Fruit fly (Drosophila melanogaster) whole organism, embryonic: ENCODE data around the gene TotZ.

Experiments
- BEAF-32 ChIP-seq: fragments of 200-800 bp; sonication (Bioruptor generic); optimal IDR thresholded peaks from 3 replicates; lab custom pipeline; 2017; ENCODE audit warnings: missing biosample characterization, missing genetic modification characterization, mild to moderate bottlenecking, moderate library complexity, missing genetic modification reagents
- Bgb ChIP-seq: fragments of 200-800 bp; sonication (Bioruptor generic); IDR thresholded peaks from 2 replicates; pipeline ENCODE4 v1.3.6; 2022; ENCODE audit warnings: missing biosample characterization, missing genetic modification characterization; ENCODE audit not compliant: partially characterized antibody
- CG10147 ChIP-seq: fragments of 200-800 bp; sonication (Bioruptor generic); optimal IDR thresholded peaks from 2 replicates; lab custom pipeline; 2019; ENCODE audit warnings: missing biosample characterization, mild to moderate bottlenecking, missing genetic modification characterization, moderate library complexity
- CG10274 ChIP-seq: fragments of 200-800 bp; sonication (Bioruptor generic); optimal IDR thresholded peaks from 3 replicates; lab custom pipeline; 2017; ENCODE audit warnings: missing biosample characterization, mild to moderate bottlenecking, missing genetic modification characterization
- CG13287 ChIP-seq: fragments of 200-800 bp; sonication (Bioruptor generic); IDR thresholded peaks from 2 replicates; pipeline ENCODE4 v1.3.6; 2022; ENCODE audit warnings: missing biosample characterization, missing genetic modification characterization; ENCODE audit not compliant: partially characterized antibody
- CG16813 ChIP-seq: fragments of 200-800 bp; sonication (Bioruptor generic); IDR thresholded peaks from 3 replicates; pipeline ENCODE4 v1.3.6; 2022; ENCODE audit warnings: missing biosample characterization, missing genetic modification characterization; ENCODE audit not compliant: partially characterized antibody
- CG1792 ChIP-seq: fragments of 200-800 bp; sonication (Bioruptor generic); optimal IDR thresholded peaks from 2 replicates; lab custom pipeline; 2016; ENCODE audit warnings: missing biosample characterization, missing genetic modification characterization
- CG2199 ChIP-seq: fragments of 200-800 bp; sonication (Bioruptor generic); IDR thresholded peaks from 3 replicates; pipeline ENCODE4 v1.3.6; 2022; ENCODE audit warnings: missing biosample characterization, missing genetic modification characterization
- CG33213 ChIP-seq: fragments of 200-800 bp; sonication (Bioruptor generic); optimal IDR thresholded peaks from 3 replicates; lab custom pipeline; 2016; ENCODE audit warnings: missing biosample characterization, missing genetic modification characterization
- CG3847 ChIP-seq: fragments of 200-800 bp; sonication (Bioruptor generic); IDR thresholded peaks from 2 replicates; pipeline ENCODE4 v1.3.6; 2022; ENCODE audit warnings: missing biosample characterization, missing genetic modification characterization
- CG42726 ChIP-seq: fragments of 200-800 bp; sonication (Bioruptor generic); IDR thresholded peaks from 2 replicates; pipeline ENCODE4 v1.3.6; 2022; ENCODE audit warnings: missing biosample characterization, missing genetic modification characterization; ENCODE audit not compliant: partially characterized antibody
- CG4854 ChIP-seq: fragments of 200-800 bp; sonication (Bioruptor generic); optimal IDR thresholded peaks from 2 replicates; lab custom pipeline; 2016; ENCODE audit warnings: missing biosample characterization, missing genetic modification characterization, inconsistent platforms
- CG5180 ChIP-seq: fragments of 200-800 bp; sonication (Bioruptor generic); optimal IDR thresholded peaks from 3 replicates; lab custom pipeline; 2017; ENCODE audit warnings: missing biosample characterization, missing genetic modification characterization, mild to moderate bottlenecking, moderate library complexity, missing genetic modification reagents
- CG8388 ChIP-seq: fragments of 200-800 bp; sonication (Bioruptor generic); optimal IDR thresholded peaks from 2 replicates; lab custom pipeline; 2019; ENCODE audit warnings: missing biosample characterization, mild to moderate bottlenecking, missing genetic modification characterization, moderate library complexity
- CG9797 ChIP-seq: fragments of 200-800 bp; sonication (Bioruptor generic); optimal IDR thresholded peaks from 3 replicates; lab custom pipeline; 2018; ENCODE audit warnings: missing biosample characterization, mild to moderate bottlenecking, missing genetic modification characterization
- Dip2 ChIP-seq: fragments of 200-800 bp; sonication (Bioruptor generic); IDR thresholded peaks from 2 replicates; pipeline ENCODE4 v1.3.6; 2022; ENCODE audit warnings: missing biosample characterization, missing genetic modification characterization
- Doc3 ChIP-seq: fragments of 200-800 bp; sonication (Bioruptor generic); IDR thresholded peaks from 3 replicates; pipeline ENCODE4 v1.3.6; 2022; ENCODE audit warnings: missing biosample characterization, missing genetic modification characterization; ENCODE audit not compliant: partially characterized antibody
- E2f2 ChIP-seq: fragments of 200-800 bp; sonication (Bioruptor generic); IDR thresholded peaks from 2 replicates; pipeline ENCODE4 v1.3.6; 2022; ENCODE audit warnings: missing biosample characterization, missing genetic modification characterization
- HLH3B ChIP-seq: fragments of 200-800 bp; sonication (Bioruptor generic); IDR thresholded peaks from 2 replicates; pipeline ENCODE4 v1.3.6; 2022; ENCODE audit warnings: missing biosample characterization, missing genetic modification characterization
- HLH54F ChIP-seq: fragments of 200-800 bp; sonication (Bioruptor generic); optimal IDR thresholded peaks from 3 replicates; lab custom pipeline; 2016; ENCODE audit warnings: missing biosample characterization, missing genetic modification characterization
- Hmr ChIP-seq: fragments of 200-800 bp; sonication (Bioruptor generic); optimal IDR thresholded peaks from 3 replicates; lab custom pipeline; 2017; ENCODE audit warnings: mild to moderate bottlenecking, missing biosample characterization, missing genetic modification reagents, missing genetic modification characterization
- Med ChIP-seq: fragments of 200-800 bp; sonication (Bioruptor generic); peaks from one replicate; lab custom pipeline; 2016; ENCODE audit warnings: missing biosample characterization, missing genetic modification characterization, mild to moderate bottlenecking, inconsistent platforms, moderate library complexity
- TFAM ChIP-seq: fragments of 200-800 bp; sonication (Bioruptor generic); optimal IDR thresholded peaks from 2 replicates; lab custom pipeline; 2017; ENCODE audit warnings: missing biosample characterization, missing genetic modification characterization, inconsistent platforms
- Taf1 ChIP-seq: fragments of 200-800 bp; sonication (Bioruptor generic); IDR thresholded peaks from 2 replicates; pipeline ENCODE4 v1.3.6; 2022; ENCODE audit warnings: missing biosample characterization, missing genetic modification characterization
- Tbp ChIP-seq: fragments of >200 bp; optimal IDR thresholded peaks from 2 replicates; lab custom pipeline; 2018; ENCODE audit warnings: missing biosample characterization, missing genetic modification characterization
- abd-A ChIP-seq: fragments of 200-800 bp; sonication (Bioruptor generic); optimal IDR thresholded peaks from 3 replicates; lab custom pipeline; 2019; ENCODE audit warnings: missing biosample characterization, mild to moderate bottlenecking, missing genetic modification characterization, moderate library complexity
- amos ChIP-seq: fragments of 200-800 bp; sonication (Bioruptor generic); IDR thresholded peaks from 2 replicates; pipeline ENCODE4 v1.3.6; 2022; ENCODE audit warnings: missing biosample characterization, missing genetic modification characterization; ENCODE audit not compliant: partially characterized antibody
- ase ChIP-seq: fragments of 200-800 bp; sonication (Bioruptor generic); IDR thresholded peaks from 3 replicates; pipeline ENCODE4 v1.3.6; 2022; ENCODE audit warnings: missing biosample characterization, missing genetic modification characterization
- ash1 ChIP-seq: fragments of 200-800 bp; sonication (Bioruptor generic); optimal IDR thresholded peaks from 2 replicates; lab custom pipeline; 2018; ENCODE audit warnings: missing biosample characterization, mild to moderate bottlenecking, missing genetic modification characterization
- az2 ChIP-seq: fragments of 200-800 bp; sonication (Bioruptor generic); optimal IDR thresholded peaks from 3 replicates; lab custom pipeline; 2016; ENCODE audit warnings: missing biosample characterization, missing genetic modification characterization
- bbx ChIP-seq: fragments of 200-800 bp; sonication (Bioruptor generic); IDR thresholded peaks from 2 replicates; pipeline ENCODE4 v1.3.6; 2022; ENCODE audit warnings: missing biosample characterization, missing genetic modification characterization; ENCODE audit not compliant: partially characterized antibody
- bcd ChIP-seq: fragments of 200-800 bp; sonication (Bioruptor generic); optimal IDR thresholded peaks from 2 replicates; lab custom pipeline; 2017; ENCODE audit warnings: missing biosample characterization, mild to moderate bottlenecking, missing genetic modification characterization
- chinmo ChIP-seq: fragments of 200-800 bp; sonication (Bioruptor generic); IDR thresholded peaks from 4 replicates; pipeline ENCODE4 v1.3.6; 2022; ENCODE audit warnings: missing biosample characterization, missing genetic modification characterization; ENCODE audit not compliant: partially characterized antibody
- ci ChIP-seq: fragments of 200-800 bp; sonication (Bioruptor generic); IDR thresholded peaks from 3 replicates; pipeline ENCODE4 v1.3.6; 2022; ENCODE audit warnings: missing biosample characterization, missing genetic modification characterization
- crp ChIP-seq, 2 experiments: fragments of 200-800 bp; sonication (Bioruptor generic); optimal IDR thresholded peaks; 2 replicates in 1 of 2; 3 replicates in 1 of 2; lab custom pipeline; 2017; ENCODE audit warnings: missing biosample characterization in 2 of 2, missing genetic modification characterization in 2 of 2, mild to moderate bottlenecking in 1 of 2, moderate library complexity in 1 of 2
- dan ChIP-seq: fragments of 200-800 bp; sonication (Bioruptor generic); IDR thresholded peaks from 2 replicates; pipeline ENCODE4 v1.3.6; 2022; ENCODE audit warnings: missing biosample characterization, missing genetic modification characterization
- fd64A ChIP-seq: fragments of 200-800 bp; sonication (Bioruptor generic); optimal IDR thresholded peaks from 3 replicates; lab custom pipeline; 2018; ENCODE audit warnings: missing biosample characterization, mild to moderate bottlenecking, missing genetic modification characterization
- fd96Cb ChIP-seq: fragments of 200-800 bp; sonication (Bioruptor generic); optimal IDR thresholded peaks from 2 replicates; lab custom pipeline; 2018; ENCODE audit warnings: missing biosample characterization, mild to moderate bottlenecking, missing genetic modification characterization, moderate library complexity
- gem ChIP-seq: fragments of 200-800 bp; sonication (Bioruptor generic); optimal IDR thresholded peaks from 2 replicates; lab custom pipeline; 2019; ENCODE audit warnings: missing biosample characterization, mild to moderate bottlenecking, missing genetic modification characterization, moderate library complexity
- knrl ChIP-seq: fragments of 200-800 bp; sonication (Bioruptor generic); IDR thresholded peaks from 3 replicates; pipeline ENCODE4 v1.3.6; 2022; ENCODE audit warnings: missing biosample characterization, missing genetic modification characterization; ENCODE audit not compliant: partially characterized antibody
- maf-S ChIP-seq: fragments of 200-800 bp; sonication (Bioruptor generic); optimal IDR thresholded peaks from 2 replicates; lab custom pipeline; 2016; ENCODE audit warnings: missing biosample characterization, missing genetic modification characterization
- p53 ChIP-seq: fragments of 200-800 bp; sonication (Bioruptor generic); optimal IDR thresholded peaks from 2 replicates; lab custom pipeline; 2016; ENCODE audit warnings: missing biosample characterization, missing genetic modification characterization
- pho ChIP-seq: fragments of 200-800 bp; sonication (Bioruptor generic); optimal IDR thresholded peaks from 2 replicates; lab custom pipeline; 2016; ENCODE audit warnings: missing biosample characterization, missing genetic modification characterization
- sd ChIP-seq: fragments of 200-800 bp; sonication (Bioruptor generic); optimal IDR thresholded peaks from 3 replicates; lab custom pipeline; 2018; ENCODE audit warnings: missing biosample characterization, mild to moderate bottlenecking, missing genetic modification characterization, moderate library complexity
- shn ChIP-seq: fragments of 200-800 bp; sonication (Bioruptor generic); optimal IDR thresholded peaks from 3 replicates; lab custom pipeline; 2016; ENCODE audit warnings: missing biosample characterization, missing genetic modification characterization
- sima ChIP-seq: fragments of 200-800 bp; sonication (Bioruptor generic); optimal IDR thresholded peaks from 2 replicates; lab custom pipeline; 2016; ENCODE audit warnings: missing biosample characterization, missing genetic modification characterization
- slbo ChIP-seq: fragments of 200-800 bp; sonication (Bioruptor generic); IDR thresholded peaks from 2 replicates; pipeline ENCODE4 v1.3.6; 2022; ENCODE audit warnings: missing biosample characterization, missing genetic modification characterization
- so ChIP-seq: fragments of 200-800 bp; sonication (Bioruptor generic); IDR thresholded peaks from 3 replicates; pipeline ENCODE4 v1.3.6; 2022; ENCODE audit warnings: missing biosample characterization, missing genetic modification characterization
- sug ChIP-seq: fragments of 200-800 bp; optimal IDR thresholded peaks from 2 replicates; lab custom pipeline; 2019; ENCODE audit warnings: missing biosample characterization, mild to moderate bottlenecking, missing genetic modification characterization, moderate library complexity
- tap ChIP-seq: fragments of 200-800 bp; optimal IDR thresholded peaks from 3 replicates; lab custom pipeline; 2019; ENCODE audit warnings: missing biosample characterization, mild to moderate bottlenecking, missing genetic modification characterization, moderate library complexity

Gene TotZ

DNA sequence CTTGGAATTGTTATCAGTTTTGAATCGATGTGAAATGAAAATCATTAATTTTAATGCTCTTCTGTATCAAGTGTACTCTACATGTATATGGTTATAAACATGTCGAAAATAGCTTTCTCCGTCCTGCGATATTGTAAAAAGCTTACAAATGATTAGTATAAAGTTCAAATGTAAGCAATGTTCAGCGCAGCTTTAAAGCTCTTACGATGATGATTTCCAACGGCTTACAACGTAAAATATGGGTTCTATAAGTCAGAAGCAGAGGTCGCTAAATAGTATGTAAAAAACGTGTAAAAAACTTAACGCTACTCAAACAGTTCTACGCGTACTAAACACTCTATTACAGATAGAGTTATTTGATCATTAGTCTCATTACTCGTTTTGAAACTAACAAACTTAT is 31.1 kb downstream of the TotZ start (continued):
- TF ChIP-seq az2 (GFP tag; lab: Kevin White, UChicago) = no peak
- peak; percentile 7 for TF ChIP-seq maf-S (GFP tag; lab: Kevin White, UChicago)
- TF ChIP-seq CG5180 = no peak
- TF ChIP-seq CG42726 (GFP tag; lab: Robert Waterston, UW) = peak; percentile 84
- TF ChIP-seq bcd = peak; percentile 41
- peak; percentile 43 for TF ChIP-seq CG10147
- peak; percentile 89 for TF ChIP-seq Med (GFP tag; lab: Kevin White, UChicago)
- TF ChIP-seq ci (GFP tag; lab: Robert Waterston, UW) = no peak
- TF ChIP-seq Doc3 = no peak
- peak; percentile 63 for TF ChIP-seq bbx
- TF ChIP-seq HLH3B = no peak
- TF ChIP-seq TFAM (GFP tag; lab: Kevin White, UChicago) = no peak
- TF ChIP-seq Taf1 (GFP tag; lab: Robert Waterston, UW) = no peak
- peak; percentile 17 for TF ChIP-seq CG4854 (GFP tag; lab: Kevin White, UChicago)
- TF ChIP-seq abd-A (tag; lab: Kevin White, UChicago) = peak; percentile 56
- TF ChIP-seq tap (tag; lab: Kevin White, UChicago) = no peak
- TF ChIP-seq CG8388 (GFP tag; lab: Kevin White, UChicago) = no peak
- TF ChIP-seq Bgb (GFP tag; lab: Robert Waterston, UW) = peak; percentile 88
- peak; percentile 51; the same call in 1 of the 2 replicates for TF ChIP-seq CG13287
- TF ChIP-seq CG16813 (GFP tag; lab: Robert Waterston, UW) = peak; percentile 54; the same call in 1 of the 3 replicates
- peak; percentile 30 for TF ChIP-seq pho (GFP tag; lab: Kevin White, UChicago)
- TF ChIP-seq chinmo (GFP tag; lab: Robert Waterston, UW) = 0 out of 4 replicates have a peak, but pooled peaks have one; percentile 50
- no peak for TF ChIP-seq CG9797 (GFP tag; lab: Kevin White, UChicago)
- peak; percentile 94 for TF ChIP-seq Dip2
- TF ChIP-seq CG2199 = peak; percentile 87
- TF ChIP-seq p53 = no peak
- TF ChIP-seq sima (GFP tag; lab: Kevin White, UChicago) = no peak
- TF ChIP-seq knrl = peak; percentile 73
- TF ChIP-seq ase = no peak
- TF ChIP-seq fd64A (GFP tag; lab: Kevin White, UChicago) = no peak
- TF ChIP-seq so (GFP tag; lab: Robert Waterston, UW) = no peak
- TF ChIP-seq E2f2 (GFP tag; lab: Robert Waterston, UW) = no peak
- no peak for TF ChIP-seq ash1 (GFP tag; lab: Kevin White, UChicago)
- TF ChIP-seq slbo (GFP tag; lab: Robert Waterston, UW) = peak; percentile 35; the same call in 1 of the 2 replicates
- no peak for TF ChIP-seq Tbp (GFP tag; lab: Kevin White, UChicago)
- TF ChIP-seq crp (GFP tag; optimal IDR thresholded peaks at IDR 0.05; lab: Kevin White, UChicago) = no peak
- TF ChIP-seq amos (GFP tag; lab: Robert Waterston, UW) = peak; percentile 65
- TF ChIP-seq sug (tag; lab: Kevin White, UChicago) = peak; percentile 29
- TF ChIP-seq CG10274 (GFP tag; lab: Kevin White, UChicago) = no peak
- TF ChIP-seq dan = no peak
- peak; percentile 30 for TF ChIP-seq sd
- TF ChIP-seq CG3847 (GFP tag; lab: Robert Waterston, UW) = peak; percentile 4; the same call in 1 of the 2 replicates
- TF ChIP-seq CG1792 (GFP tag; lab: Kevin White, UChicago) = no peak
- peak; percentile 1 for TF ChIP-seq BEAF-32
- TF ChIP-seq shn (GFP tag; lab: Kevin White, UChicago) = no peak
- TF ChIP-seq gem = no peak
- peak; percentile 34 for TF ChIP-seq CG33213 (GFP tag; lab: Kevin White, UChicago)
- TF ChIP-seq fd96Cb = no peak
- peak; percentile 18 for TF ChIP-seq Hmr (GFP tag; lab: Kevin White, UChicago)
- TF ChIP-seq HLH54F (GFP tag; lab: Kevin White, UChicago) = peak; percentile 3
